Worm (Caenorhabditis elegans): ENCODE data around the gene ncs-4.

ce11 chrX:10133082-10133481 is 43.2 kb upstream of the ncs-4 start, which contains the start of gene unc-58:
- TF ChIP-seq nfyb-1 (GFP tag; IDR thresholded peaks at IDR 0.05) = no peak
- no peak for TF ChIP-seq ets-4 (GFP tag; optimal IDR thresholded peaks at IDR 0.05)
- TF ChIP-seq ztf-6 (GFP tag; IDR thresholded peaks at IDR 0.05) = no peak
- no peak for TF ChIP-seq snpc-4 (GFP tag; optimal IDR thresholded peaks at IDR 0.05)
- no peak for TF ChIP-seq snpc-4 (tag; optimal IDR thresholded peaks at IDR 0.05)
- TF ChIP-seq aptf-2 (GFP tag; conservative IDR thresholded peaks at IDR 0.05) = no peak
- no peak for TF ChIP-seq nhr-90 (tag; optimal IDR thresholded peaks at IDR 0.05)

Measured in whole organism, young adult.